Fruit fly (Drosophila melanogaster): ENCODE measurements around the gene CG33939.

CG33939 gene

DNA sequence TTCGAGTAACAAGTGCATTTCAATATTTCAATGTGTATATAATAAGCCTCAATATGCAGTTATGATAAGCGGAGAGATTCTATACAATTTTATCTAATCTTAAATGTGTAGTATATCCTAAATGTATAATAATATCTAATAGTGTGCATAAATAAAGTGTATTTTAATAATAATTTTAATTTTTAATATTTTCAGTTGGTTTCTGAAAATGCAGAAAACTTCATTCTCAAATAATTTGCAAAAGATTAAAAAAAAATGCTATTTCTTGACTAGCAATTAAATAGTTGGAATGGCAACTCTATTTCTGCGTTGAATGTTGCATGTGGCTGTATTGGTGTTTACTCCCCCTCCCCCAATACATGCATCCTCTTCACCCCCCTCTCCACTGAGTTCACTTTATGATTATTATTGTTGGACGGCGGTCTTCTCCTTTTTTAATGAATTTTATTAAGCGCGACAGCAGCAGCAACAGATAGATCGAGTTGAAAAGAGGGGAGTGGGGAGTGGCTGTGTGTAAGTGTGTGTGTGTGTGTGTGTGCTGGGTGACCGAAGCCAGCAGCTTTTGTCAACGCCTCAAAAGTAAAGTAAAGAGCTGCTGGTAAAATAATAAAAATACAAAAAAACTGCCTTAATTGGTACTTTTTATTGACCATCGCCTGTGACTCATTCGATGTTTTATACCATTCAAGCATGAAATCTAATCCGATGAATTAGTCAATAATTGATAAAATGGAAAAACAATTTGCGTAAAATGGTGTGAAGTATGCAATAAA is 13.9 kb downstream of the CG33939 start:
- TF ChIP-seq CG34367 (tag; optimal IDR thresholded peaks at IDR 0.05), result peak; percentile 32
- peak; percentile 40 for TF ChIP-seq CG14655 (GFP tag; optimal IDR thresholded peaks at IDR 0.05)
- peak; percentile 21 for TF ChIP-seq D1 (tag; optimal IDR thresholded peaks at IDR 0.05)
- TF ChIP-seq CG13204 (GFP tag; optimal IDR thresholded peaks at IDR 0.05), result peak; percentile 47
- peak; percentile 20 for TF ChIP-seq CG8301 (tag; optimal IDR thresholded peaks at IDR 0.05)
- no peak for TF ChIP-seq CG32121 (GFP tag; IDR thresholded peaks at IDR 0.05)
- TF ChIP-seq CG15710 (tag; optimal IDR thresholded peaks at IDR 0.05), result peak; percentile 52
- no peak for TF ChIP-seq CG4496 (GFP tag; IDR thresholded peaks at IDR 0.05)
- peak; percentile 44 for TF ChIP-seq CG9948 (tag; optimal IDR thresholded peaks at IDR 0.05)
- TF ChIP-seq CG17806 (tag; optimal IDR thresholded peaks at IDR 0.05), result peak; percentile 7
- no peak for TF ChIP-seq Pif1B (GFP tag; optimal IDR thresholded peaks at IDR 0.05)
- TF ChIP-seq CG8159 (tag; optimal IDR thresholded peaks at IDR 0.05), result peak; percentile 69

DNA sequence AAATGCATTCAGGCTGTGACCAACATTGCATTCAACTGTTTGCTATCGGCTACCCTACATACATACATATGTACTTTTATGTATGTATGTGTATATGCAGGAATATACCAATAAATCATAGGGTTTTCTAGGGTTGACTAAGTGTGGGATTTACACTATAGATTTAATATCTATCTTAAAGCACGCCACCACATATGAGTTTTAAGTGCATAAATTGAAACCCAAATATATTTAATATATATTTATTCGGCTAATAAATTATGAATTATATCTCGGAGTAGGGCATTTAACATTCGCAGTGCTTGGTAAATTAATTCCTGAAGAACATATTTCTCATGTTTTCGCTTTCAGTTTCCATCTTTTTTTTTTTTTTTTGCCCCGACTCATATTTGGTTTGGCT is 14.8 kb downstream of the CG33939 start:
- TF ChIP-seq CG8159 (tag; optimal IDR thresholded peaks at IDR 0.05) (peak; percentile 80), CG17806 (tag; optimal IDR thresholded peaks at IDR 0.05) (peak; percentile 66), CG12605 (GFP tag; IDR thresholded peaks at IDR 0.05) (no peak), CG34367 (tag; optimal IDR thresholded peaks at IDR 0.05) (peak; percentile 85), CG9948 (tag; optimal IDR thresholded peaks at IDR 0.05) (peak; percentile 84), D1 (tag; optimal IDR thresholded peaks at IDR 0.05) (peak; percentile 31), CG32121 (GFP tag; IDR thresholded peaks at IDR 0.05) (no peak; the same call in 1 of the 2 replicates), EcR (GFP tag; optimal IDR thresholded peaks at IDR 0.05) (no peak), CG8301 (tag; optimal IDR thresholded peaks at IDR 0.05) (peak; percentile 42), Snoo (tag; optimal IDR thresholded peaks at IDR 0.05) (peak; percentile 80), CG14655 (GFP tag; optimal IDR thresholded peaks at IDR 0.05) (peak; percentile 69), CG4496 (GFP tag; IDR thresholded peaks at IDR 0.05) (no peak; the same call in 2 of the 3 replicates), Ets98B (GFP tag; IDR thresholded peaks at IDR 0.05) (peak; percentile 21), CG15710 (tag; optimal IDR thresholded peaks at IDR 0.05) (peak; percentile 84), CG10348 (GFP tag; IDR thresholded peaks at IDR 0.05) (no peak), Pif1B (GFP tag; optimal IDR thresholded peaks at IDR 0.05) (peak; percentile 53)

DNA sequence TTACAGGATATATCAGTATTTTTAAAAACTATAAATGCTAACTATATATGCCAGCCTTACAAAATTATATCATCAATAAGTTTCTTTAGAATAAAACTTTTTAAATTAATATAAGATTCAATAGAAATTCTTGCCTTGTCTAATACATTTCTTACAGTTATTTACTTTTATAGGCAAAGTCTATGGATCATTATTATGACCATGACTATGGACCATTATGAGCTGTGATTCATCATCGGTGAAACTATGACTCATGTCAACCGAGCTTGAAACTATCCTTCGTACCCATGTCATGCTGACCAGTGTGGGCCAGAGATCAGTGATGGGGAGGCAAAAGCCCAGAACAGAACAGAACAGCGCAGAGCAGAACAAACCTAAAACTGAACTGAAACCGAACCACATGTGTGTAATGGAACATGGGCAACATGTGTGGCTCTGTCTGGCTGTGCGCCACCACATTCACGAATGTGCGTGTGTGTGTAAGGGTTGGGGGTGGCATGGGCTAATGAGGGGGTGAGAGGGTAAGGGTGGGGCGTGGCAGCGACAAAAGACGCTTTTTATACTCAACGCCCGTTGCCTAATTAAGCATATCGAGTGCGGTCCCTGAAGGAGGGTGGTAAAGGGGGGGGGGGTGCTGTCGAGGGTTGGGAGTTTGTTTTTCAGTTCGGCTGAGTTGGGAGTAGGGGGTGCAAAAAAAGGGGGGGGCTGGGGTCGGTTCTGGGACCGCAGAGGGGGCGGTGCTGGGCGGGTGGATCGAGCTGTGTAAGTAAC is 16.0 kb downstream of the CG33939 start:
- TF ChIP-seq Pif1B (GFP tag; optimal IDR thresholded peaks at IDR 0.05), result no peak
- no peak for TF ChIP-seq CG13204 (GFP tag; optimal IDR thresholded peaks at IDR 0.05)
- no peak for TF ChIP-seq rn (GFP tag; IDR thresholded peaks at IDR 0.05)
- TF ChIP-seq CG14655 (GFP tag; optimal IDR thresholded peaks at IDR 0.05), result peak; percentile 50
- TF ChIP-seq EcR (GFP tag; optimal IDR thresholded peaks at IDR 0.05), result no peak
- no peak for TF ChIP-seq CG10348 (GFP tag; IDR thresholded peaks at IDR 0.05)
- peak; percentile 20 for TF ChIP-seq CG15710 (tag; optimal IDR thresholded peaks at IDR 0.05)
- no peak for TF ChIP-seq D1 (tag; optimal IDR thresholded peaks at IDR 0.05)
- TF ChIP-seq CG9948 (tag; optimal IDR thresholded peaks at IDR 0.05), result peak; percentile 19
- TF ChIP-seq Pif1A (GFP tag; optimal IDR thresholded peaks at IDR 0.05), result no peak
- TF ChIP-seq gl (tag; optimal IDR thresholded peaks at IDR 0.05), result no peak
- no peak for TF ChIP-seq CG34367 (tag; optimal IDR thresholded peaks at IDR 0.05)
- no peak for TF ChIP-seq fd96Ca (GFP tag; IDR thresholded peaks at IDR 0.05)
- no peak for TF ChIP-seq CG17806 (tag; optimal IDR thresholded peaks at IDR 0.05)
- peak; percentile 60 for TF ChIP-seq CG8159 (tag; optimal IDR thresholded peaks at IDR 0.05)
- no peak for TF ChIP-seq CG12605 (GFP tag; IDR thresholded peaks at IDR 0.05)
- TF ChIP-seq CG8301 (tag; optimal IDR thresholded peaks at IDR 0.05), result no peak
- no peak for TF ChIP-seq CG4496 (GFP tag; IDR thresholded peaks at IDR 0.05)
- no peak for TF ChIP-seq Snoo (tag; optimal IDR thresholded peaks at IDR 0.05)

DNA sequence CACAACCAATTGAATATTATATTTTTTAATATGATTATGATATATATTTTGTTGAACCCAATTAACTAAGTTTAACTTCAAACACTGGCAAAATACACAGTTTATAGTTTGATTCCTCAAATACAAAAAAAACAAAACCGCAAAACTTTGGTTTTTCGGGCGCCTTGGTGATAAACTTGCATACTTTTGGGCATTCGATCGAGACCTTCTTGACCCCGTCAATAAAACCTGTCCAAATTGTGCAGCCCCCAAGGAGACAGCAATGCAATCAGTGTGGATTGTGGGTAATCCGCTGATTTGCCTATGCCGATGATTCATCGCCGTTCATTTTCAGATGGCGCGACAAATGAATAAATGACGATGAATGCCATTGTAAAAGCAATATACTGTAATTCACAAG is 17.2 kb downstream of the CG33939 start:
- TF ChIP-seq CG13204 (GFP tag; optimal IDR thresholded peaks at IDR 0.05) (no peak), CG10348 (GFP tag; IDR thresholded peaks at IDR 0.05) (no peak), gl (tag; optimal IDR thresholded peaks at IDR 0.05) (no peak), Ets98B (GFP tag; IDR thresholded peaks at IDR 0.05) (no peak), rn (GFP tag; IDR thresholded peaks at IDR 0.05) (no peak), CG8159 (tag; optimal IDR thresholded peaks at IDR 0.05) (no peak), fd96Ca (GFP tag; IDR thresholded peaks at IDR 0.05) (no peak), CG17806 (tag; optimal IDR thresholded peaks at IDR 0.05) (no peak)

DNA sequence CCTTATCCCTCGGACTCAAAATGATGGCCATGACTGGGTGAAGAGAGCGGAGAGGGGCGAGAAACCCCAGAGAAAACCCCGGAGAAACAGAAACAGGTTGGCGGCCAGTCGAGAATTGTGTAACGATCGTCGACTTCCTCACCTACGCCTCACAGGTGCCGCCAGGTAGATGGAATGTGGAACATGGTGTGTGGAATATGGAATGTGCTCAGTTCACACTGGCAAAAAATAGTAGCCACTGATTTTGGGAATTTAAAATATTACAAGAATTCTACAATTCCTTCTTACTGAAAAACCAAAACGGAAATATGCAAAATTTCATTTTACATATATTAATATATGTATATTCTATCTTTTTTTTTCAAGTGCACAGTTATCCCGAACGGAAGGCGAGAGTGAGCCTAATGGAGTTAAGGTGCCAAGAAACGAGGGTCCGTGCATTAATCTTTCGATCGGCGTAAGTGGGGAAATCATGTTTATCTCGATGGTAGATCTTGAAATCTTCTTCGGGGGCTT is 18.7 kb downstream of the CG33939 start:
- peak; percentile 66; the same call in 1 of the 3 replicates for TF ChIP-seq fd96Ca (GFP tag; IDR thresholded peaks at IDR 0.05)
- peak; percentile 75 for TF ChIP-seq gl (tag; optimal IDR thresholded peaks at IDR 0.05)
- TF ChIP-seq CG9948 (tag; optimal IDR thresholded peaks at IDR 0.05), result peak; percentile 89
- TF ChIP-seq Pif1A (GFP tag; optimal IDR thresholded peaks at IDR 0.05), result peak; percentile 79
- peak; percentile 75 for TF ChIP-seq CG13204 (GFP tag; optimal IDR thresholded peaks at IDR 0.05)
- no peak for TF ChIP-seq CG10348 (GFP tag; IDR thresholded peaks at IDR 0.05)
- peak; percentile 71 for TF ChIP-seq Ets98B (GFP tag; IDR thresholded peaks at IDR 0.05)
- TF ChIP-seq CG34367 (tag; optimal IDR thresholded peaks at IDR 0.05), result peak; percentile 88
- TF ChIP-seq CG15710 (tag; optimal IDR thresholded peaks at IDR 0.05), result peak; percentile 92
- peak; percentile 92 for TF ChIP-seq CG8159 (tag; optimal IDR thresholded peaks at IDR 0.05)
- TF ChIP-seq D1 (tag; optimal IDR thresholded peaks at IDR 0.05), result peak; percentile 69
- peak; percentile 79 for TF ChIP-seq CG32121 (GFP tag; IDR thresholded peaks at IDR 0.05)
- TF ChIP-seq CG4496 (GFP tag; IDR thresholded peaks at IDR 0.05), result peak; percentile 87
- peak; percentile 71 for TF ChIP-seq EcR (GFP tag; optimal IDR thresholded peaks at IDR 0.05)
- TF ChIP-seq rn (GFP tag; IDR thresholded peaks at IDR 0.05), result peak; percentile 60
- TF ChIP-seq Snoo (tag; optimal IDR thresholded peaks at IDR 0.05), result peak; percentile 82
- peak; percentile 79 for TF ChIP-seq CG8301 (tag; optimal IDR thresholded peaks at IDR 0.05)
- TF ChIP-seq CG17806 (tag; optimal IDR thresholded peaks at IDR 0.05), result peak; percentile 90
- TF ChIP-seq Pif1B (GFP tag; optimal IDR thresholded peaks at IDR 0.05), result peak; percentile 77
- TF ChIP-seq CG12605 (GFP tag; IDR thresholded peaks at IDR 0.05), result peak; percentile 79
- peak; percentile 85 for TF ChIP-seq CG14655 (GFP tag; optimal IDR thresholded peaks at IDR 0.05)
